Worm (Caenorhabditis elegans) whole organism, midembryonic: ENCODE measurements around the gene aly-3.

Source experiments
- T22C8.4 ChIP-seq: fragments of 200-800 bp; sonication (Bioruptor generic); IDR thresholded peaks from 2 replicates; pipeline ENCODE4 v1.3.6; 2022; ENCODE audit warnings: missing genetic modification characterization, missing compliant biosample characterization
- cog-1 ChIP-seq: sonication (generic microtip); optimal IDR thresholded peaks from 2 replicates; lab custom pipeline; 2016; ENCODE audit warnings: missing genetic modification characterization, missing compliant biosample characterization
- flt-1 ChIP-seq: fragments of 200-800 bp; sonication (Bioruptor generic); IDR thresholded peaks from 2 replicates; pipeline ENCODE4 v1.3.6; 2022; ENCODE audit warnings: missing genetic modification characterization, missing compliant biosample characterization
- med-1 ChIP-seq: sonication (generic microtip); optimal IDR thresholded peaks from 2 replicates; lab custom pipeline; 2017; ENCODE audit warnings: missing genetic modification characterization, mild to moderate bottlenecking, missing compliant biosample characterization, antibody characterized with exemption, missing genetic modification reagents; ENCODE audit not compliant: insufficient read depth
- ref-1 ChIP-seq: fragments of 200-800 bp; sonication (Bioruptor generic); conservative IDR thresholded peaks from 2 replicates; pipeline ENCODE4 v1.3.6; 2022; ENCODE audit warnings: missing genetic modification reagents, missing genetic modification characterization, missing compliant biosample characterization
- tab-1 ChIP-seq: fragments of 200-800 bp; sonication (Bioruptor generic); IDR thresholded peaks from 2 replicates; pipeline ENCODE4 v1.3.6; 2022; ENCODE audit warnings: missing genetic modification characterization, missing compliant biosample characterization
- ztf-23 ChIP-seq: fragments of 200-800 bp; sonication (Bioruptor generic); IDR thresholded peaks from 2 replicates; pipeline ENCODE4 v1.3.6; 2022; ENCODE audit warnings: missing genetic modification reagents, missing genetic modification characterization, missing compliant biosample characterization

DNA sequence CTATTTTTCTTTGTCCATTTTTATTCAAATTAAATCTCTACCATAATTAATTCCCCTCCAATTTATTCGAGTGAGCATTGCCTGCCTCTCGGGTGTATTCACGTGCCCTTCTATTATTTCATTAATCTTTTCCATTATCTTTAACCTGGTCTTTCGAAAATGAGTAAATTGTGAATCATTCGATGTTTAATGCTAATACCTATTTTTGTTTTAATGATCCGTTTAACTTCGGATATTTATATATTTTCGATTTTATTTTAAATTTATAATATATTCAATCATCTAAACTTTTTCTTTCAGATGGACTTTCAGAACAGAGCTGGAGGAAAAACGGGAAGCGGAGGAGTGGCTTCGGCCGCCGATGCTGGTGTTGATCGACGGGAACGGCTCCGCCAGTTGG, 38.9 kb upstream of the aly-3 start, which contains the start of gene repo-1:
- TF ChIP-seq ref-1 (GFP tag; lab: Robert Waterston, UW) (no peak), ztf-23 (no peak), med-1 (GFP tag; lab: Kevin White, UChicago) (no peak), tab-1 (no peak), flt-1 (GFP tag; lab: Robert Waterston, UW) (no peak), T22C8.4 (no peak), cog-1 (tag; lab: Kevin White, UChicago) (no peak)
